Fruit fly (Drosophila melanogaster) whole organism: ENCODE measurements around the gene CG33791.

Source experiments
- CG8478 ChIP-seq: fragments of >200 bp; optimal IDR thresholded peaks from 2 replicates; lab custom pipeline; 2018; ENCODE audit warnings: inconsistent platforms
- Dll ChIP-seq: fragments of >200 bp; optimal IDR thresholded peaks from 2 replicates; lab custom pipeline; 2017
- EcR ChIP-seq, 2 experiments: fragments of >200 bp; optimal IDR thresholded peaks; 2 replicates each; lab custom pipeline; 2017; ENCODE audit warnings: missing biosample characterization in 2 of 2, missing genetic modification characterization in 2 of 2, missing genetic modification reagents in 2 of 2
- pan ChIP-seq: fragments of >200 bp; optimal IDR thresholded peaks from 2 replicates; lab custom pipeline; 2017
- psq ChIP-seq: fragments of >200 bp; optimal IDR thresholded peaks from 2 replicates; lab custom pipeline; 2017
- usp ChIP-seq: fragments of >200 bp; optimal IDR thresholded peaks from 2 replicates; lab custom pipeline; 2017; ENCODE audit warnings: missing biosample characterization, missing genetic modification characterization, mixed read lengths

dm6 chr3L:1576489-1577106 is 26.2 kb upstream of the CG33791 start, which contains the start of gene CG13917:
- TF ChIP-seq usp (GFP tag; lab: Kevin White, UChicago) = no peak
- TF ChIP-seq EcR (GFP tag; optimal IDR thresholded peaks at IDR 0.05; lab: Kevin White, UChicago) = no peak
- TF ChIP-seq pan (lab: Kevin White, UChicago) = no peak
- no peak for TF ChIP-seq Dll
- no peak for TF ChIP-seq psq
- no peak for TF ChIP-seq CG8478 (lab: Kevin White, UChicago)
